Worm (Caenorhabditis elegans) whole organism, late embryonic: ENCODE measurements around the gene F29G6.1.

Experiments
- F13H6.1 ChIP-seq: sonication (generic microtip); optimal IDR thresholded peaks from 2 replicates; lab custom pipeline; 2016; ENCODE audit warnings: missing genetic modification characterization, missing compliant biosample characterization
- Y22D7AL.16 ChIP-seq: sonication (generic microtip); optimal IDR thresholded peaks from 2 replicates; lab custom pipeline; 2016; ENCODE audit warnings: missing genetic modification characterization, missing compliant biosample characterization
- ceh-14 ChIP-seq: sonication (generic microtip); optimal IDR thresholded peaks from 2 replicates; lab custom pipeline; 2016; ENCODE audit warnings: missing genotype, missing genetic modification characterization, missing compliant biosample characterization
- ceh-30 ChIP-seq: fragments of 150-350 bp; optimal IDR thresholded peaks from 2 replicates; lab custom pipeline; 2014; ENCODE audit warnings: missing biosample characterization, missing genetic modification characterization
- dve-1 ChIP-seq: sonication (generic microtip); optimal IDR thresholded peaks from 2 replicates; lab custom pipeline; 2017; ENCODE audit warnings: antibody characterized with exemption, mild to moderate bottlenecking, missing genetic modification characterization, missing compliant biosample characterization
- eyg-1 ChIP-seq: sonication (generic microtip); optimal IDR thresholded peaks from 2 replicates; lab custom pipeline; 2016; ENCODE audit warnings: missing genotype, missing genetic modification characterization, missing compliant biosample characterization
- gmeb-2 ChIP-seq: sonication (generic microtip); optimal IDR thresholded peaks from 2 replicates; lab custom pipeline; 2016; ENCODE audit warnings: missing genetic modification characterization, inconsistent platforms, missing compliant biosample characterization
- hlh-15 ChIP-seq: sonication (generic microtip); optimal IDR thresholded peaks from 2 replicates; lab custom pipeline; 2016; ENCODE audit warnings: missing genetic modification characterization, missing compliant biosample characterization
- lin-11 ChIP-seq: fragments of 200-800 bp; sonication (Bioruptor generic); optimal IDR thresholded peaks from 2 replicates; lab custom pipeline; 2018; ENCODE audit warnings: mild to moderate bottlenecking, missing genetic modification characterization, missing compliant biosample characterization
- mec-3 ChIP-seq: sonication (generic microtip); optimal IDR thresholded peaks from 2 replicates; lab custom pipeline; 2016; ENCODE audit warnings: borderline replicate concordance, missing genetic modification characterization, missing compliant biosample characterization
- sox-4 ChIP-seq: sonication (generic microtip); optimal IDR thresholded peaks from 2 replicates; lab custom pipeline; 2017; ENCODE audit warnings: mild to moderate bottlenecking, missing genetic modification characterization, inconsistent platforms, missing compliant biosample characterization
- unc-86 ChIP-seq: sonication (generic microtip); optimal IDR thresholded peaks from 2 replicates; lab custom pipeline; 2016; ENCODE audit warnings: missing genetic modification characterization, missing compliant biosample characterization

ce11 chrX:11475780-11476179, 26.3 kb upstream of the F29G6.1 start:
- no peak for TF ChIP-seq mec-3 (tag; lab: Kevin White, UChicago)
- no peak for TF ChIP-seq Y22D7AL.16 (tag; lab: Kevin White, UChicago)
- TF ChIP-seq ceh-30 (tag; lab: Kevin White, UChicago), result no peak
- no peak for TF ChIP-seq F13H6.1
- TF ChIP-seq dve-1, result no peak
- no peak for TF ChIP-seq gmeb-2 (tag; lab: Kevin White, UChicago)
- TF ChIP-seq unc-86 (tag; lab: Kevin White, UChicago), result no peak
- TF ChIP-seq sox-4 (tag; lab: Kevin White, UChicago), result no peak
- TF ChIP-seq hlh-15 (tag; lab: Kevin White, UChicago), result no peak
- no peak for TF ChIP-seq lin-11 (tag; lab: Kevin White, UChicago)
- TF ChIP-seq ceh-14 (tag; lab: Kevin White, UChicago), result no peak
- no peak for TF ChIP-seq eyg-1 (tag; lab: Kevin White, UChicago)
